Fruit fly (Drosophila melanogaster) whole organism, pupa: ENCODE data around the gene CG42704.

Experiments
- CG12605 ChIP-seq: fragments of 200-800 bp; sonication (Bioruptor generic); IDR thresholded peaks from 2 replicates; pipeline ENCODE4 v1.3.6; 2022; ENCODE audit warnings: missing biosample characterization, missing genetic modification characterization
- CG13204 ChIP-seq: fragments of 200-800 bp; sonication (Bioruptor generic); optimal IDR thresholded peaks from 2 replicates; lab custom pipeline; 2018; ENCODE audit warnings: missing biosample characterization, mild to moderate bottlenecking, missing genetic modification characterization, moderate library complexity
- CG15710 ChIP-seq: fragments of 200-800 bp; sonication (Bioruptor generic); optimal IDR thresholded peaks from 2 replicates; lab custom pipeline; 2018; ENCODE audit warnings: missing biosample characterization, mild to moderate bottlenecking, missing genetic modification characterization, moderate library complexity
- CG17806 ChIP-seq: fragments of 200-800 bp; sonication (Bioruptor generic); optimal IDR thresholded peaks from 2 replicates; lab custom pipeline; 2018; ENCODE audit warnings: missing biosample characterization, mild to moderate bottlenecking, missing genetic modification characterization, moderate library complexity
- CG32121 ChIP-seq: fragments of 200-800 bp; sonication (Bioruptor generic); IDR thresholded peaks from 2 replicates; pipeline ENCODE4 v1.3.6; 2022; ENCODE audit warnings: missing biosample characterization, missing genetic modification characterization
- CG8159 ChIP-seq: fragments of 200-800 bp; sonication (Bioruptor generic); optimal IDR thresholded peaks from 3 replicates; lab custom pipeline; 2018; ENCODE audit warnings: missing biosample characterization, mild to moderate bottlenecking, missing genetic modification characterization, moderate library complexity
- CG9948 ChIP-seq: fragments of 200-800 bp; sonication (Bioruptor generic); optimal IDR thresholded peaks from 2 replicates; lab custom pipeline; 2018; ENCODE audit warnings: missing biosample characterization, mild to moderate bottlenecking, missing genetic modification characterization, moderate library complexity
- EcR ChIP-seq: fragments of 200-800 bp; sonication (Bioruptor generic); optimal IDR thresholded peaks from 3 replicates; lab custom pipeline; 2019; ENCODE audit warnings: missing biosample characterization, missing genetic modification characterization, mild to moderate bottlenecking, moderate library complexity, missing genetic modification reagents
- Ets98B ChIP-seq: fragments of 200-800 bp; sonication (Bioruptor generic); IDR thresholded peaks from 2 replicates; pipeline ENCODE4 v1.3.6; 2022; ENCODE audit warnings: missing biosample characterization, missing genetic modification characterization
- Pif1B ChIP-seq: fragments of 200-800 bp; sonication (Bioruptor generic); optimal IDR thresholded peaks from 3 replicates; lab custom pipeline; 2016; ENCODE audit warnings: missing biosample characterization, missing genetic modification characterization
- Snoo ChIP-seq: fragments of 200-800 bp; sonication (Bioruptor generic); optimal IDR thresholded peaks from 3 replicates; lab custom pipeline; 2017; ENCODE audit warnings: missing biosample characterization, mild to moderate bottlenecking, missing genetic modification characterization, inconsistent platforms
- gl ChIP-seq: fragments of 200-800 bp; sonication (Bioruptor generic); optimal IDR thresholded peaks from 2 replicates; lab custom pipeline; 2018; ENCODE audit warnings: missing biosample characterization, mild to moderate bottlenecking, missing genetic modification characterization

DNA sequence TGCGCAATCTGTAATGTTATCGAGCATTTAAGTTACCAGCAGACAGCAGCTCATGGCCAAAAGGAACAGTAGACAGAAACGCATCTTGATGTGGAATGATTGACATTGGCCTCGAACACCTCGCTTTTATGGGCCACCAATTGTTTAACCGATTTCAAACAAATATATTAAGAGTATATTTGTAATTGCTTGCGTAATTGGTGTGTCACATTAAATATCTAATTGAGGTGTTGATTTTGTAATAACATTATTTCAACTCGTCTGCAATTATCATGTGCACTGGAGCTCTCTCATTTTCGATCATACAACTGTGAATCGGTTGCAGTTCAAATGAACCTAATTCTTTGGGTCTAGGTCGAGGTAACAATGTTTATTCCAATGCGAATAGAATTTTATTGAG is 13.2 kb downstream of the CG42704 start, which contains the start of gene CG32726:
- no peak for TF ChIP-seq Pif1B
- no peak for TF ChIP-seq CG8159 (tag; lab: Kevin White, UChicago)
- no peak for TF ChIP-seq EcR
- TF ChIP-seq CG17806 (tag; lab: Kevin White, UChicago), result no peak
- TF ChIP-seq CG15710, result no peak
- TF ChIP-seq Snoo (tag; lab: Kevin White, UChicago), result no peak
- TF ChIP-seq gl (tag; lab: Kevin White, UChicago), result no peak
- no peak for TF ChIP-seq CG12605 (GFP tag; lab: Robert Waterston, UW)
- TF ChIP-seq CG32121 (GFP tag; lab: Robert Waterston, UW), result no peak
- no peak for TF ChIP-seq CG9948
- no peak for TF ChIP-seq CG13204
- no peak for TF ChIP-seq Ets98B (GFP tag; lab: Robert Waterston, UW)
